Fruit fly (Drosophila melanogaster): Measurements from ENCODE around the gene Osbp.

Osbp gene

DNA sequence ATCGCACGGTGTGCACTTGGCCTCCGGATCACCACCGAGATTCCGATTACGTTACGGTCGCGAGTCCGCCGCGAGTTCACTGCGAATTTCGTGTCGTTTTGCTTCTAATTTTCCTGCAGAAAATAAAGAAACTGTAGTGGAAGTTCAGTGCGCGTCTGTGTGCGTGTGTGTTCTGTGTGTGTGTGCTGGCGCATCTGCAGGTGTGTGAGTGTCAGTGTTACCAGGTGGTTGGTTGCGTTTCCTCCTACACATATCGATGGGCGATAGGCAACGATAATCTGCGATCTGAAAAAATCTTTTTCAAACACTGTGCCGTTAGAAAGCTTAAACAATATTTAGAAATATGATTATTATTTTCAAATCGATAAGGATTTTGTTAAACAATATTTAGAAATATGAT lies at the start of gene Osbp:
TSS of gene Osbp (minus strand) at position 174 of the 400 bp plus-strand sequence.
- TF ChIP-seq psq (optimal IDR thresholded peaks at IDR 0.05), result no peak
- no peak for TF ChIP-seq Myc (optimal IDR thresholded peaks at IDR 0.05)
- TF ChIP-seq ttk (optimal IDR thresholded peaks at IDR 0.05), result no peak
- TF ChIP-seq Sin3A (optimal IDR thresholded peaks at IDR 0.05), result no peak
- no peak for TF ChIP-seq insv (optimal IDR thresholded peaks at IDR 0.05)
- no peak for TF ChIP-seq h (optimal IDR thresholded peaks at IDR 0.05)

- TF ChIP-seq Myc (optimal IDR thresholded peaks at IDR 0.05) (no peak), ttk (optimal IDR thresholded peaks at IDR 0.05) (no peak), Sin3A (optimal IDR thresholded peaks at IDR 0.05) (no peak), h (optimal IDR thresholded peaks at IDR 0.05) (no peak), psq (optimal IDR thresholded peaks at IDR 0.05) (no peak), insv (optimal IDR thresholded peaks at IDR 0.05) (no peak)
Measured at dm6 chr3R:24985029-24985685, 47.1 kb upstream of the Osbp start.

dm6 chr3R:24983537-24984501 lies 45.8 kb upstream of the Osbp start, which contains the start of gene tnc:
Gene tnc (plus strand): TSS chr3R:24984384.
- TF ChIP-seq psq (optimal IDR thresholded peaks at IDR 0.05), result no peak
- TF ChIP-seq Sin3A (optimal IDR thresholded peaks at IDR 0.05), result no peak
- no peak for TF ChIP-seq ttk (optimal IDR thresholded peaks at IDR 0.05)
- no peak for TF ChIP-seq insv (optimal IDR thresholded peaks at IDR 0.05)
- no peak for TF ChIP-seq Myc (optimal IDR thresholded peaks at IDR 0.05)
- no peak for TF ChIP-seq h (optimal IDR thresholded peaks at IDR 0.05)

DNA sequence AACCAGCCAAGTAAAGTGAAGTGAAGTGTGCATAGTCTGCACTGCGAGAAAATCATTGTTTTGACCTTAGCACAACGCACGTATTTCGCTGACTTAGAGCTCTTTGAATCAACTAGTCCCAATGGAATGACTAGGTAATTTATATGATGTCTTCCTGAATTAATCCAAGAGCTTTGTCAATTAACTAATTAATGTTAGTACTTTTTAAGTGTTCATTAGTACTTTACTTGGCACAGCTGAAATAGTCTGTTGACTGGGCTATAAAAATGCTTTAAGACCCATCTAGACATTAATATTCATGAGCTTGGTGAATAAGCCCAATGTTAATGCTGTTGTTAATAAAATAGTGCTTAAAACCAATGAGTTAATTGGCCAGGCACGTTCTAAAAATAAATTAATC lies 38.1 kb upstream of the Osbp start:
- TF ChIP-seq ttk (optimal IDR thresholded peaks at IDR 0.05) (no peak), psq (optimal IDR thresholded peaks at IDR 0.05) (no peak), Sin3A (optimal IDR thresholded peaks at IDR 0.05) (no peak), Myc (optimal IDR thresholded peaks at IDR 0.05) (no peak), insv (optimal IDR thresholded peaks at IDR 0.05) (no peak), h (optimal IDR thresholded peaks at IDR 0.05) (no peak)

DNA sequence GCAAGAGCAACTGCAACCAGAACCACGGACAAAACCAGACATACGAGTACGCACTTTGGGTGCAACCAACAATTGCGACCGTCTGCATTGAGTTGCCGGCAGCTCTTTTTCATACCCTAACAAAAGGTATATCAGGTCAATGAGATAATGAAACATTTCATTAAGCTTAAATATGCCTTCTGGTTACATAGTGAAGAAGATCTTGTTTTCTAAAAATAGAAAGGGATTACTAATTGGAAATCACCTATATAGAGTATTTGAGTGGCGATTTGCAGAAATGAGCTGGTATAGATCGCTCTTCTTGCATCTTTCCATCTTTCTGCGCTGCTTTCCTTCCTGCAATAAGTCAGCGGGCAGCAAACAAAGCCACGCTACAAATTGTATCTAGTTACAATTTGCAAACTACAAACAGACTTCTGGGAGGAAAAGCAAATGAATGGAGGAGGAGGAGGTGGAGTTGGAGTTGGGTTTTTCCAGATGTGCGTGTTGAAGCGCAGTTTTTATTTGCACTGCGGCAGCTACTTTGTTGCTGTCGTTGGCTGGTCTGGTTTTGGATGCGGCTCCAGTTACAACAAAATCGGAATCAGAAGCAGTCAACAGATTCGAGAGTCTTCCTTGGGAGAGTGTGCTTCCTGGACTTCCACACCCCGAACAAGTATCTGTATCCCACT lies 36.9 kb upstream of the Osbp start:
- TF ChIP-seq h (optimal IDR thresholded peaks at IDR 0.05) (no peak), psq (optimal IDR thresholded peaks at IDR 0.05) (no peak), insv (optimal IDR thresholded peaks at IDR 0.05) (no peak), Sin3A (optimal IDR thresholded peaks at IDR 0.05) (no peak), ttk (optimal IDR thresholded peaks at IDR 0.05) (no peak), Myc (optimal IDR thresholded peaks at IDR 0.05) (no peak)

dm6 chr3R:24970323-24971067 lies 32.5 kb upstream of the Osbp start:
- TF ChIP-seq Myc (optimal IDR thresholded peaks at IDR 0.05) (no peak), ttk (optimal IDR thresholded peaks at IDR 0.05) (no peak), insv (optimal IDR thresholded peaks at IDR 0.05) (no peak), h (optimal IDR thresholded peaks at IDR 0.05) (no peak), psq (optimal IDR thresholded peaks at IDR 0.05) (no peak)

DNA sequence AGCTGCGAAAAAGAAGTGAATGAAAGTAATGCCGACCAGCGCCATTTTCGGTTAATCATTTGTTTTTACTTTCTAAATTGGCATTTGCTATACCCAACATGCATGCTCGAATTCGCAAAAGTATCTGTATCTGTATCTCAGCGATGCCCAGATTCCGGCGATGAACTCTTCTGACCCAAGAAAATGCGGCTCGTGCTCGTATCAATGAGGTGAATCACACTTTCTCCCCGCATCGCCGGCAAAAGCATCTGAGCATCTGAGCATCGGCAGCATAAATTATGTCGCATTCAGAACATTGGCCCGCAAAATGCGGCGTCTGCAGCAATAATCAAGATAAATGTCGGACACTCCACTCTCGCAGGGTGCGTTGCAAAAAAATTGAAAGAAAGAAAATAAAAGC lies 30.9 kb upstream of the Osbp start:
- TF ChIP-seq psq (optimal IDR thresholded peaks at IDR 0.05) (no peak), h (optimal IDR thresholded peaks at IDR 0.05) (no peak), Sin3A (optimal IDR thresholded peaks at IDR 0.05) (no peak), insv (optimal IDR thresholded peaks at IDR 0.05) (no peak), ttk (optimal IDR thresholded peaks at IDR 0.05) (no peak), Myc (optimal IDR thresholded peaks at IDR 0.05) (no peak)

- TF ChIP-seq psq (optimal IDR thresholded peaks at IDR 0.05) (no peak), Sin3A (optimal IDR thresholded peaks at IDR 0.05) (no peak), Myc (optimal IDR thresholded peaks at IDR 0.05) (no peak), h (optimal IDR thresholded peaks at IDR 0.05) (no peak), insv (optimal IDR thresholded peaks at IDR 0.05) (no peak), ttk (optimal IDR thresholded peaks at IDR 0.05) (no peak)
Measured at dm6 chr3R:24968015-24968414, 30.0 kb upstream of the Osbp start.

DNA sequence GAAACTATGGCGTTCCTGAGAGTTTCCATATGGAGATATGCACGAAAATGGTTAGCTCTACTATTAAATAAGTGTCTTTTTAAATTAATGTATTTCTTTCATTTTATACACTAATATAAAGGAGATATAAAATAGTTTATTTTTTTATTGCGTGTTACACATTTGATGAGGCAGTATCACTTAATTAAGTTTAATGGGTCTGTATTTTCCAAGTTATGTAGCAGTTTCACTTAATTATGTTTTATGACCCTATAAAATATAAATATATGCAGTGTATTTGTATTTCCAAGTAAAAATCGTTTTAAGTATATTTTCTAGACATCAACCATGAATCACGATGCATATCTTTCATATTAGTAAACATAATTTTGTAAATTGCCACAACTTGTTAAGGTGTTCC lies 28.6 kb upstream of the Osbp start:
- TF ChIP-seq psq (optimal IDR thresholded peaks at IDR 0.05) (no peak), ttk (optimal IDR thresholded peaks at IDR 0.05) (no peak), insv (optimal IDR thresholded peaks at IDR 0.05) (no peak), h (optimal IDR thresholded peaks at IDR 0.05) (no peak), Sin3A (optimal IDR thresholded peaks at IDR 0.05) (no peak), Myc (optimal IDR thresholded peaks at IDR 0.05) (no peak)

DNA sequence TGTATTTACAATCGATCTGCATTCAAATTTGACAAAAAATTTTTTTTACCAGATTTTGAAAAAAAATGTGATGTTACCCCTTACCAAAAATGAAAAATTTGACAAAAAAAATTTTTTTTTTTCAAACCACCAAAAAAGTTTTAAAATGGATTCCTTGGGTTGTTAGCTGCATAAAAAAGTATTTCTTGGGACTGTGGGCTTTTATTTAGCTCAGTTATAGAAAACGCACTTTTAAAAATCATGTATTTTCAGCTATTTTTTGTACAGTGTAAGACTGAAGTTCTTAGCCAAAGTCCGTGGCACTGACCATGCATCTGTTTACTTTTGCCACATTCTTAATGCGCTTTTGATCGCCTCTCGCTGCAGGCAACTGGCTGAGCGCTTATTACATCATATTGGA lies 27.4 kb upstream of the Osbp start:
- no peak for TF ChIP-seq h (optimal IDR thresholded peaks at IDR 0.05)
- TF ChIP-seq psq (optimal IDR thresholded peaks at IDR 0.05), result no peak
- TF ChIP-seq insv (optimal IDR thresholded peaks at IDR 0.05), result no peak
- TF ChIP-seq Myc (optimal IDR thresholded peaks at IDR 0.05), result no peak
- TF ChIP-seq Sin3A (optimal IDR thresholded peaks at IDR 0.05), result no peak
- TF ChIP-seq ttk (optimal IDR thresholded peaks at IDR 0.05), result no peak

DNA sequence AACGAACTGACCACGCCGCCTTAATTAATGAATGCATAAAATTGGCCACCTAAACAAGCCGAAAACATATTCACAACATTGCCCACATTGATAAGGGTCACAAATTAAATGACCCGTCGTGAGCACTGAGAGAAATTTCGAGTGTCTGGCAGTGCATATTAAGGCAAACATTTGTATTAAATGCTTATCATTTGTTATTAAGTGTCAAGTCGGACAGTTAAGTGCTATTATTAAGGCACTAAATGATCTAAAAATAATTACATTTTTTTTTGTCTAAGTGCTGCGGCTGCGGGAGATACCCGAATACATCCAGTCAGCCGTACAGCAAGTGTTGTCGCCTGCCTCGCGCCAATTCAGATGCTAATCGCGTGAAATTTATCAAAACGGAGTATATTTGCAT lies 24.4 kb upstream of the Osbp start:
- TF ChIP-seq Sin3A (optimal IDR thresholded peaks at IDR 0.05) (no peak), psq (optimal IDR thresholded peaks at IDR 0.05) (no peak), insv (optimal IDR thresholded peaks at IDR 0.05) (no peak), Myc (optimal IDR thresholded peaks at IDR 0.05) (no peak), h (optimal IDR thresholded peaks at IDR 0.05) (no peak), ttk (optimal IDR thresholded peaks at IDR 0.05) (no peak)

Measured in Kc167 (cell line).